Worm (Caenorhabditis elegans) whole organism, L4 larva: ENCODE results near the gene sul-1.

Experiments used
- Y5F2A.4 ChIP-seq: fragments of 200-800 bp; sonication (Bioruptor generic); optimal IDR thresholded peaks from 2 replicates; lab custom pipeline; 2018; ENCODE audit warnings: mild to moderate bottlenecking, missing genetic modification characterization, missing compliant biosample characterization
- ZK546.5 ChIP-seq, 2 experiments: sonication (generic microtip); optimal IDR thresholded peaks; 2 replicates each; lab custom pipeline; 2017; ENCODE audit warnings: missing biosample characterization in 2 of 2, missing genetic modification characterization in 2 of 2
- daf-19 ChIP-seq: fragments of 200-800 bp; sonication (Bioruptor generic); conservative IDR thresholded peaks from 2 replicates; pipeline ENCODE4 v1.3.6; 2022; ENCODE audit warnings: missing genetic modification characterization, missing compliant biosample characterization
- fkh-10 ChIP-seq: fragments of 150-350 bp; optimal IDR thresholded peaks from 2 replicates; lab custom pipeline; 2014; ENCODE audit warnings: missing biosample characterization, missing genetic modification reagents, missing genetic modification characterization
- hlh-11 ChIP-seq: fragments of 200-800 bp; sonication (Bioruptor generic); optimal IDR thresholded peaks from 2 replicates; lab custom pipeline; 2018; ENCODE audit warnings: mild to moderate bottlenecking, missing genetic modification characterization, missing compliant biosample characterization
- lin-38 ChIP-seq: fragments of 200-800 bp; sonication (Bioruptor generic); IDR thresholded peaks from 2 replicates; pipeline ENCODE4 v1.3.6; 2022; ENCODE audit warnings: missing genetic modification reagents, missing genetic modification characterization, missing compliant biosample characterization
- pqm-1 ChIP-seq: sonication (generic microtip); optimal IDR thresholded peaks from 2 replicates; lab custom pipeline; 2017; ENCODE audit warnings: missing biosample characterization, missing genetic modification characterization
- unc-130 ChIP-seq: sonication (generic microtip); optimal IDR thresholded peaks from 2 replicates; lab custom pipeline; 2016; ENCODE audit warnings: missing genetic modification reagents, missing genetic modification characterization, missing compliant biosample characterization
- zag-1 ChIP-seq: fragments of 150-350 bp; optimal IDR thresholded peaks from 2 replicates; lab custom pipeline; 2014; ENCODE audit warnings: missing biosample characterization, missing genetic modification characterization
- ztf-11 ChIP-seq: fragments of 150-350 bp; optimal IDR thresholded peaks from 2 replicates; lab custom pipeline; 2014; ENCODE audit warnings: missing biosample characterization, missing genetic modification characterization

ce11 chrX:3296182-3296581 is 25.5 kb upstream of the sul-1 start, which contains the start of gene K09C4.2:
- TF ChIP-seq daf-19 (GFP tag; lab: Robert Waterston, UW) (no peak), zag-1 (tag; lab: Kevin White, UChicago) (no peak), hlh-11 (tag; lab: Kevin White, UChicago) (no peak), fkh-10 (GFP tag; lab: Kevin White, UChicago) (no peak), lin-38 (no peak), Y5F2A.4 (no peak), unc-130 (GFP tag; lab: Kevin White, UChicago) (no peak), ZK546.5 (tag; optimal IDR thresholded peaks at IDR 0.05; lab: Kevin White, UChicago) (no peak), ztf-11 (no peak), pqm-1 (tag; lab: Kevin White, UChicago) (no peak)
